Fruit fly (Drosophila melanogaster): ENCODE data around the gene CG4709.
A peak's percentile ranks its signal among the peaks of the same experiment; 100 is the strongest.

CG4709 gene

dm6 chr2L:9949178-9950062 lies 4.7 kb upstream of the CG4709 start:
- no peak for TF ChIP-seq CG8478 (optimal IDR thresholded peaks at IDR 0.05)
- no peak for TF ChIP-seq EcR (GFP tag; optimal IDR thresholded peaks at IDR 0.05)
- TF ChIP-seq usp (GFP tag; optimal IDR thresholded peaks at IDR 0.05) = no peak
- no peak for TF ChIP-seq Dll (optimal IDR thresholded peaks at IDR 0.05)
- no peak for TF ChIP-seq pan (optimal IDR thresholded peaks at IDR 0.05)
- TF ChIP-seq psq (optimal IDR thresholded peaks at IDR 0.05) = no peak

- TF ChIP-seq CG8478 (optimal IDR thresholded peaks at IDR 0.05) (no peak), Dll (optimal IDR thresholded peaks at IDR 0.05) (no peak), EcR (GFP tag; optimal IDR thresholded peaks at IDR 0.05) (no peak), pan (optimal IDR thresholded peaks at IDR 0.05) (no peak), psq (optimal IDR thresholded peaks at IDR 0.05) (no peak), usp (GFP tag; optimal IDR thresholded peaks at IDR 0.05) (no peak)
Measured at dm6 chr2L:9954696-9955095, 571 bp downstream of the CG4709 start.

- peak; percentile 96 for TF ChIP-seq pan (optimal IDR thresholded peaks at IDR 0.05)
- TF ChIP-seq psq (optimal IDR thresholded peaks at IDR 0.05) = no peak
Measured at dm6 chr2L:9956993-9957652, 3.0 kb downstream of the CG4709 start, which contains the start of the genes CG4658 and CG5846. CG4658 (plus strand) TSS chr2L:9957132. CG5846 (minus strand) TSS chr2L:9957237.

- TF ChIP-seq usp (GFP tag; optimal IDR thresholded peaks at IDR 0.05) = no peak
- no peak for TF ChIP-seq pan (optimal IDR thresholded peaks at IDR 0.05)
- TF ChIP-seq Dll (optimal IDR thresholded peaks at IDR 0.05) = no peak
- TF ChIP-seq CG8478 (optimal IDR thresholded peaks at IDR 0.05) = no peak
- no peak for TF ChIP-seq EcR (GFP tag; optimal IDR thresholded peaks at IDR 0.05)
- no peak for TF ChIP-seq psq (optimal IDR thresholded peaks at IDR 0.05)
Measured at dm6 chr2L:9960758-9961157, 6.6 kb downstream of the CG4709 start.

dm6 chr2L:9963603-9964042 lies 9.5 kb downstream of the CG4709 start, which contains the start of gene CG5850:
CG5850 (minus strand) TSS chr2L:9963949.
- TF ChIP-seq usp (GFP tag; optimal IDR thresholded peaks at IDR 0.05) = no peak
- no peak for TF ChIP-seq CG8478 (optimal IDR thresholded peaks at IDR 0.05)
- TF ChIP-seq pan (optimal IDR thresholded peaks at IDR 0.05) = no peak
- no peak for TF ChIP-seq Dll (optimal IDR thresholded peaks at IDR 0.05)
- TF ChIP-seq psq (optimal IDR thresholded peaks at IDR 0.05) = no peak
- TF ChIP-seq EcR (GFP tag; optimal IDR thresholded peaks at IDR 0.05) = no peak

dm6 chr2L:9966983-9967737 lies 13.0 kb downstream of the CG4709 start, which contains the start of the genes Dref and RpL13:
Dref (minus strand) TSS chr2L:9967229.
RpL13 (plus strand) TSS chr2L:9967313.
- TF ChIP-seq EcR (GFP tag; optimal IDR thresholded peaks at IDR 0.05) (no peak), Dll (optimal IDR thresholded peaks at IDR 0.05) (no peak), pan (optimal IDR thresholded peaks at IDR 0.05) (no peak), usp (GFP tag; optimal IDR thresholded peaks at IDR 0.05) (no peak), CG8478 (optimal IDR thresholded peaks at IDR 0.05) (no peak)

- TF ChIP-seq psq (optimal IDR thresholded peaks at IDR 0.05) = no peak
- TF ChIP-seq EcR (GFP tag; optimal IDR thresholded peaks at IDR 0.05) = no peak
- TF ChIP-seq CG8478 (optimal IDR thresholded peaks at IDR 0.05) = no peak
- TF ChIP-seq Dll (optimal IDR thresholded peaks at IDR 0.05) = no peak
- TF ChIP-seq pan (optimal IDR thresholded peaks at IDR 0.05) = no peak
- no peak for TF ChIP-seq usp (GFP tag; optimal IDR thresholded peaks at IDR 0.05)
Measured at dm6 chr2L:9968201-9968727, 14.1 kb downstream of the CG4709 start.

- no peak for TF ChIP-seq psq (optimal IDR thresholded peaks at IDR 0.05)
- TF ChIP-seq CG8478 (optimal IDR thresholded peaks at IDR 0.05) = no peak
- no peak for TF ChIP-seq pan (optimal IDR thresholded peaks at IDR 0.05)
- no peak for TF ChIP-seq EcR (GFP tag; optimal IDR thresholded peaks at IDR 0.05)
- TF ChIP-seq Dll (optimal IDR thresholded peaks at IDR 0.05) = no peak
- TF ChIP-seq usp (GFP tag; optimal IDR thresholded peaks at IDR 0.05) = no peak
Measured at dm6 chr2L:9972624-9973023, 18.5 kb downstream of the CG4709 start.

- TF ChIP-seq psq (optimal IDR thresholded peaks at IDR 0.05) (no peak), EcR (GFP tag; optimal IDR thresholded peaks at IDR 0.05) (no peak), usp (GFP tag; optimal IDR thresholded peaks at IDR 0.05) (no peak), pan (optimal IDR thresholded peaks at IDR 0.05) (no peak), CG8478 (optimal IDR thresholded peaks at IDR 0.05) (no peak), Dll (optimal IDR thresholded peaks at IDR 0.05) (no peak)
Measured at dm6 chr2L:9981809-9982208, 27.7 kb downstream of the CG4709 start.

- TF ChIP-seq pan (optimal IDR thresholded peaks at IDR 0.05) = no peak
- TF ChIP-seq usp (GFP tag; optimal IDR thresholded peaks at IDR 0.05) = no peak
- no peak for TF ChIP-seq CG8478 (optimal IDR thresholded peaks at IDR 0.05)
- no peak for TF ChIP-seq EcR (GFP tag; optimal IDR thresholded peaks at IDR 0.05)
- no peak for TF ChIP-seq psq (optimal IDR thresholded peaks at IDR 0.05)
- TF ChIP-seq Dll (optimal IDR thresholded peaks at IDR 0.05) = no peak
Measured at dm6 chr2L:9982516-9982915, 28.4 kb downstream of the CG4709 start.

- no peak for TF ChIP-seq CG8478 (optimal IDR thresholded peaks at IDR 0.05)
- no peak for TF ChIP-seq Dll (optimal IDR thresholded peaks at IDR 0.05)
- no peak for TF ChIP-seq psq (optimal IDR thresholded peaks at IDR 0.05)
- TF ChIP-seq usp (GFP tag; optimal IDR thresholded peaks at IDR 0.05) = no peak
- no peak for TF ChIP-seq EcR (GFP tag; optimal IDR thresholded peaks at IDR 0.05)
- no peak for TF ChIP-seq pan (optimal IDR thresholded peaks at IDR 0.05)
Measured at dm6 chr2L:9984078-9984772, 30.1 kb downstream of the CG4709 start, which contains the start of gene bib. bib (plus strand) TSS chr2L:9984645.

All from whole organism.